Worm (Caenorhabditis elegans) whole organism, early embryonic: ENCODE measurements around the gene B0281.3.

ENCODE experiments used
- F13C5.2 ChIP-seq: sonication (generic microtip); optimal IDR thresholded peaks from 2 replicates; lab custom pipeline; 2017; ENCODE audit warnings: mild to moderate bottlenecking, missing genetic modification characterization, inconsistent platforms, missing compliant biosample characterization
- aly-1 ChIP-seq: sonication (generic microtip); optimal IDR thresholded peaks from 2 replicates; lab custom pipeline; 2016; ENCODE audit warnings: missing genetic modification characterization, missing compliant biosample characterization
- pes-1 ChIP-seq: fragments of 200-800 bp; sonication (Bioruptor generic); IDR thresholded peaks from 2 replicates; pipeline ENCODE4 v1.3.6; 2022; ENCODE audit warnings: missing genetic modification reagents, missing genetic modification characterization, missing compliant biosample characterization

DNA sequence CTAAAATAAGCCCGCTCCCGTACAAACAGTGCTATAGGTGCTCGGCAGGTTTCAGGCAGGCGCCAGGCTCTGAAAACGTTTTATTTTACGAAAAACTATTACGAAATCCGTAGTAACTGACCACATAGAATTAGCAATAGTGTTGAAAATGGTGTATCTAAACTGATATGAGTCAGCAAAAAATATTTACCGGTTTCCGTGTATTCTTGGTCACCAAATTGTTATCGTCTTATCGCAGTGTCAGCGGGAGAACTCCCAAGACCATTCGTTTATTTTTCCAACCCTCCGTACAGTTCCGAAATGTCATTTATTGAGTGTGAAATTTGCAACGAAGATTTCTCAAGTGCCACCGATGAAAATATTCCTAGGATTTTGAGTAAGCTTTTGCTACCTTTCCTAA is 25.4 kb downstream of the B0281.3 start, which contains the start of gene F43C11.8:
- TF ChIP-seq F13C5.2 (tag; lab: Kevin White, UChicago) (no peak), pes-1 (GFP tag; lab: Robert Waterston, UW) (no peak), aly-1 (no peak)
